Worm (Caenorhabditis elegans) whole organism, L4 larva: Measurements from ENCODE around the gene rpl-11.2.

Experiments used
- D1046.2 ChIP-seq: fragments of 200-800 bp; sonication (Bioruptor generic); IDR thresholded peaks from 2 replicates; pipeline ENCODE4 v1.3.6; 2022; ENCODE audit warnings: missing genetic modification characterization, missing compliant biosample characterization
- F10B5.3 ChIP-seq: sonication (generic microtip); optimal IDR thresholded peaks from 2 replicates; lab custom pipeline; 2016; ENCODE audit warnings: mild to moderate bottlenecking, missing genetic modification characterization, missing compliant biosample characterization
- F44E2.7 ChIP-seq: fragments of 200-800 bp; sonication (Bioruptor generic); IDR thresholded peaks from 2 replicates; pipeline ENCODE4 v2.1.2; 2022; ENCODE audit warnings: missing genetic modification characterization, missing compliant biosample characterization
- T26A8.4 ChIP-seq: fragments of 200-800 bp; sonication (Bioruptor generic); IDR thresholded peaks from 2 replicates; pipeline ENCODE4 v1.3.6; 2022; ENCODE audit warnings: missing genetic modification characterization, missing compliant biosample characterization
- Y105C5A.15 ChIP-seq: fragments of 200-800 bp; sonication (Bioruptor generic); IDR thresholded peaks from 2 replicates; pipeline ENCODE4 v1.3.6; 2022; ENCODE audit warnings: missing genetic modification characterization, missing compliant biosample characterization
- Y75B8A.6 ChIP-seq: fragments of 200-800 bp; sonication (Bioruptor generic); IDR thresholded peaks from 2 replicates; pipeline ENCODE4 v1.3.6; 2022; ENCODE audit warnings: missing genetic modification reagents, missing genetic modification characterization, missing compliant biosample characterization
- ZK337.2 ChIP-seq: fragments of 200-800 bp; sonication (Bioruptor generic); IDR thresholded peaks from 2 replicates; pipeline ENCODE4 v1.3.6; 2022; ENCODE audit warnings: missing genetic modification reagents, missing genetic modification characterization, missing compliant biosample characterization
- ama-1 ChIP-seq: fragments of 150-350 bp; optimal IDR thresholded peaks from 2 replicates; lab custom pipeline; 2014; ENCODE audit warnings: inconsistent platforms, mixed read lengths
- ceh-28 ChIP-seq: fragments of 150-350 bp; optimal IDR thresholded peaks from 2 replicates; lab custom pipeline; 2014; ENCODE audit warnings: missing biosample characterization, missing genetic modification reagents, missing genetic modification characterization
- ceh-82 ChIP-seq: sonication (generic microtip); optimal IDR thresholded peaks from 2 replicates; lab custom pipeline; 2017; ENCODE audit warnings: missing biosample characterization, missing genetic modification characterization
- daf-12 ChIP-seq: fragments of 150-350 bp; optimal IDR thresholded peaks from 2 replicates; lab custom pipeline; 2014; ENCODE audit warnings: missing biosample characterization, missing genetic modification reagents, missing genetic modification characterization
- daf-16 ChIP-seq, 3 experiments: sonication (generic microtip); optimal IDR thresholded peaks; 2 replicates each; lab custom pipeline; 2016 to 2017; ENCODE audit warnings: missing genetic modification characterization in 3 of 3, missing genetic modification reagents in 3 of 3, mild to moderate bottlenecking in 2 of 3, missing compliant biosample characterization in 2 of 3, missing biosample characterization in 1 of 3, moderate library complexity in 1 of 3
- daf-8 ChIP-seq: fragments of 200-800 bp; sonication (Bioruptor generic); IDR thresholded peaks from 2 replicates; pipeline ENCODE4 v1.3.6; 2022; ENCODE audit warnings: missing genetic modification characterization, missing compliant biosample characterization
- dmd-6 ChIP-seq: fragments of 200-800 bp; sonication (Bioruptor generic); IDR thresholded peaks from 2 replicates; pipeline ENCODE4 v1.3.6; 2022; ENCODE audit warnings: missing genetic modification reagents, missing genetic modification characterization, missing compliant biosample characterization
- dmd-9 ChIP-seq: fragments of 200-800 bp; sonication (Bioruptor generic); IDR thresholded peaks from 2 replicates; pipeline ENCODE4 v1.3.6; 2022; ENCODE audit warnings: missing genetic modification reagents, missing genetic modification characterization, missing compliant biosample characterization
- dpl-1 ChIP-seq: fragments of 150-350 bp; optimal IDR thresholded peaks from 2 replicates; lab custom pipeline; 2014; ENCODE audit warnings: missing biosample characterization, missing genetic modification reagents, missing genetic modification characterization
- duxl-1 ChIP-seq: sonication (generic microtip); optimal IDR thresholded peaks from 2 replicates; lab custom pipeline; 2016; ENCODE audit warnings: mild to moderate bottlenecking, missing genetic modification characterization, moderate library complexity, missing compliant biosample characterization; ENCODE audit not compliant: poor library complexity
- dve-1 ChIP-seq: sonication (generic microtip); optimal IDR thresholded peaks from 2 replicates; lab custom pipeline; 2017; ENCODE audit warnings: antibody characterized with exemption, mild to moderate bottlenecking, missing genetic modification characterization, missing compliant biosample characterization; ENCODE audit not compliant: insufficient read depth
- fos-1 ChIP-seq: fragments of 150-350 bp; optimal IDR thresholded peaks from 2 replicates; lab custom pipeline; 2014; ENCODE audit warnings: missing biosample characterization, missing genetic modification characterization
- gei-8 ChIP-seq: fragments of 200-800 bp; sonication (Bioruptor generic); optimal IDR thresholded peaks from 2 replicates; lab custom pipeline; 2018; ENCODE audit warnings: mild to moderate bottlenecking, missing genetic modification characterization, missing compliant biosample characterization
- hif-1 ChIP-seq, 2 experiments: sonication (generic microtip); optimal IDR thresholded peaks; 2 replicates each; lab custom pipeline; 2016 to 2017; ENCODE audit warnings: missing compliant biosample characterization in 2 of 2, missing genetic modification characterization in 2 of 2, missing genetic modification reagents in 2 of 2, missing genotype in 2 of 2, mild to moderate bottlenecking in 1 of 2
- hlh-30 ChIP-seq: sonication (generic microtip); optimal IDR thresholded peaks from 2 replicates; lab custom pipeline; 2017; ENCODE audit warnings: antibody characterized with exemption, mild to moderate bottlenecking, missing genetic modification characterization, missing compliant biosample characterization; ENCODE audit not compliant: insufficient read depth
- hmg-1.1 ChIP-seq: fragments of 200-800 bp; sonication (Bioruptor generic); IDR thresholded peaks from 2 replicates; pipeline ENCODE4 v1.3.6; 2022; ENCODE audit warnings: missing genetic modification reagents, missing genetic modification characterization, missing compliant biosample characterization
- lim-7 ChIP-seq: fragments of 200-800 bp; sonication (Bioruptor generic); IDR thresholded peaks from 2 replicates; pipeline ENCODE4 v1.3.6; 2022; ENCODE audit warnings: missing genetic modification characterization, missing compliant biosample characterization
- lin-1 ChIP-seq: fragments of 200-800 bp; sonication (Bioruptor generic); IDR thresholded peaks from 2 replicates; pipeline ENCODE4 v1.3.6; 2022; ENCODE audit warnings: missing genetic modification reagents, missing genetic modification characterization, missing compliant biosample characterization
- lin-15B ChIP-seq: fragments of 150-350 bp; sonication (generic microtip); optimal IDR thresholded peaks from 3 replicates; lab custom pipeline; 2014; ENCODE audit warnings: missing biosample characterization, missing genetic modification characterization
- lsy-2 ChIP-seq, 2 experiments: fragments of 150-350 bp in 1 of 2; sonication (generic microtip) in 1 of 2; optimal IDR thresholded peaks; 2 replicates each; lab custom pipeline; 2014 to 2017; ENCODE audit warnings: missing biosample characterization in 2 of 2, missing genetic modification characterization in 2 of 2
- madf-5 ChIP-seq, 2 experiments: fragments of 200-800 bp; sonication (Bioruptor generic); IDR thresholded peaks; 2 replicates each; pipeline ENCODE4 v1.3.6; 2022; ENCODE audit warnings: missing compliant biosample characterization in 2 of 2, missing genetic modification characterization in 2 of 2
- madf-9 ChIP-seq: fragments of 200-800 bp; sonication (Bioruptor generic); conservative IDR thresholded peaks from 2 replicates; pipeline ENCODE4 v1.3.6; 2022; ENCODE audit warnings: missing genetic modification reagents, missing genetic modification characterization, missing compliant biosample characterization
- mdl-1 ChIP-seq, 2 experiments: fragments of 150-350 bp in 1 of 2; sonication (generic microtip) in 1 of 2; optimal IDR thresholded peaks; 2 replicates each; lab custom pipeline; 2014 to 2017; ENCODE audit warnings: missing biosample characterization in 2 of 2, missing genetic modification characterization in 2 of 2
- mdt-29 ChIP-seq: fragments of 200-800 bp; sonication (Bioruptor generic); IDR thresholded peaks from 2 replicates; pipeline ENCODE4 v1.3.6; 2022; ENCODE audit warnings: missing genetic modification reagents, missing genetic modification characterization, missing compliant biosample characterization
- nhr-111 ChIP-seq: fragments of 200-800 bp; sonication (Bioruptor generic); optimal IDR thresholded peaks from 2 replicates; lab custom pipeline; 2018; ENCODE audit warnings: mild to moderate bottlenecking, missing genetic modification characterization, missing compliant biosample characterization
- nhr-237 ChIP-seq: sonication (generic microtip); optimal IDR thresholded peaks from 2 replicates; lab custom pipeline; 2017; ENCODE audit warnings: missing biosample characterization, missing genetic modification characterization
- nhr-28 ChIP-seq: fragments of 150-350 bp; optimal IDR thresholded peaks from 2 replicates; lab custom pipeline; 2014; ENCODE audit warnings: missing biosample characterization, missing genetic modification characterization
- nhr-41 ChIP-seq: fragments of 200-800 bp; sonication (Bioruptor generic); IDR thresholded peaks from 2 replicates; pipeline ENCODE4 v1.3.6; 2022; ENCODE audit warnings: missing genetic modification reagents, missing genetic modification characterization, missing compliant biosample characterization
- nhr-48 ChIP-seq: sonication (generic microtip); optimal IDR thresholded peaks from 2 replicates; lab custom pipeline; 2016; ENCODE audit warnings: mild to moderate bottlenecking, missing genetic modification characterization, missing compliant biosample characterization
- nhr-76 ChIP-seq: fragments of 150-350 bp; optimal IDR thresholded peaks from 2 replicates; lab custom pipeline; 2014; ENCODE audit warnings: missing biosample characterization, missing genetic modification characterization
- pha-4 ChIP-seq, 2 experiments: fragments of 150-350 bp in 1 of 2; fragments of 200-800 bp in 1 of 2; sonication (Bioruptor generic) in 1 of 2; IDR thresholded peaks in 1 of 2; optimal IDR thresholded peaks in 1 of 2; 2 replicates each; pipeline versions ENCODE4 v1.3.6 to Lab custom; 2014 to 2022; ENCODE audit warnings: missing genetic modification characterization in 2 of 2, missing genetic modification reagents in 2 of 2, missing biosample characterization in 1 of 2, missing compliant biosample characterization in 1 of 2
- php-3 ChIP-seq: fragments of 200-800 bp; sonication (Bioruptor generic); IDR thresholded peaks from 2 replicates; pipeline ENCODE4 v1.3.6; 2022; ENCODE audit warnings: missing genetic modification reagents, missing genetic modification characterization, missing compliant biosample characterization
- saeg-2 ChIP-seq: fragments of 200-800 bp; sonication (Bioruptor generic); IDR thresholded peaks from 2 replicates; pipeline ENCODE4 v1.3.6; 2022; ENCODE audit warnings: missing genetic modification reagents, missing genetic modification characterization, missing compliant biosample characterization
- skn-1 ChIP-seq: fragments of 150-350 bp; optimal IDR thresholded peaks from 2 replicates; lab custom pipeline; 2014; ENCODE audit warnings: missing biosample characterization, missing genetic modification characterization
- spr-3 ChIP-seq: fragments of 200-800 bp; sonication (Bioruptor generic); optimal IDR thresholded peaks from 2 replicates; lab custom pipeline; 2018; ENCODE audit warnings: mild to moderate bottlenecking, missing genetic modification characterization, missing compliant biosample characterization
- unc-39 ChIP-seq: sonication (generic microtip); optimal IDR thresholded peaks from 2 replicates; lab custom pipeline; 2017; ENCODE audit warnings: missing biosample characterization, missing genetic modification characterization
- unc-62 ChIP-seq, 3 experiments: fragments of 150-350 bp in 1 of 3; sonication (generic microtip); optimal IDR thresholded peaks in 2 of 3; peaks in 1 of 3; 1 replicate in 1 of 3; 2 replicates in 2 of 3; lab custom pipeline; 2014 to 2017; ENCODE audit warnings: missing biosample characterization in 3 of 3, missing genetic modification characterization in 3 of 3, missing genetic modification reagents in 3 of 3, missing genotype in 1 of 3
- vab-7 ChIP-seq: fragments of 200-800 bp; sonication (Bioruptor generic); IDR thresholded peaks from 2 replicates; pipeline ENCODE4 v1.3.6; 2022; ENCODE audit warnings: missing genetic modification reagents, missing genetic modification characterization, missing compliant biosample characterization
- zfp-2 ChIP-seq: sonication (generic microtip); optimal IDR thresholded peaks from 2 replicates; lab custom pipeline; 2016; ENCODE audit warnings: mild to moderate bottlenecking, missing genetic modification characterization, missing compliant biosample characterization
- zip-2 ChIP-seq: fragments of 150-350 bp; optimal IDR thresholded peaks from 2 replicates; lab custom pipeline; 2014; ENCODE audit warnings: missing biosample characterization, missing genetic modification characterization

rpl-11.2 gene

ce11 chrX:2237438-2237961 lies 4.9 kb downstream of the rpl-11.2 start, which contains the start of gene vha-15 (continued):
- TF ChIP-seq mdl-1 (tag; optimal IDR thresholded peaks at IDR 0.05; lab: Kevin White, UChicago) (peak in 1 of 2 experiments; percentile 60), ceh-82 (tag; lab: Kevin White, UChicago) (no peak), lin-1 (GFP tag; lab: Robert Waterston, UW) (no peak), dpl-1 (GFP tag; lab: Kevin White, UChicago) (peak; percentile 58), dve-1 (tag; lab: Kevin White, UChicago) (peak; percentile 80), nhr-28 (tag; lab: Kevin White, UChicago) (peak; percentile 71), hmg-1.1 (GFP tag; lab: Robert Waterston, UW) (peak; percentile 78), dmd-6 (GFP tag; lab: Robert Waterston, UW) (peak; percentile 66), php-3 (GFP tag; lab: Robert Waterston, UW) (no peak), daf-8 (no peak), zfp-2 (tag; lab: Kevin White, UChicago) (peak; percentile 4), F10B5.3 (tag; lab: Kevin White, UChicago) (no peak), T26A8.4 (no peak), lim-7 (no peak), Y75B8A.6 (GFP tag; lab: Robert Waterston, UW) (no peak), F44E2.7 (GFP tag; lab: Robert Waterston, UW) (no peak), ceh-28 (peak; percentile 65), lin-15B (no peak), lsy-2 (tag; optimal IDR thresholded peaks at IDR 0.05; lab: Kevin White, UChicago) (peak; percentile 86 to 93), duxl-1 (tag; lab: Kevin White, UChicago) (peak; percentile 51), nhr-76 (tag; lab: Kevin White, UChicago) (no peak)
- TF ChIP-seq, all 104 proteins: peak for 30

- TF ChIP-seq skn-1 (tag; lab: Kevin White, UChicago) (no peak), dmd-9 (GFP tag; lab: Robert Waterston, UW) (no peak), spr-3 (GFP tag; lab: Kevin White, UChicago) (no peak), ama-1 (no peak), dpl-1 (GFP tag; lab: Kevin White, UChicago) (peak; percentile 33), pha-4 (GFP tag; IDR thresholded peaks at IDR 0.05; lab: Robert Waterston, UW) (no peak), pha-4 (tag; optimal IDR thresholded peaks at IDR 0.05; lab: Kevin White, UChicago) (no peak), unc-39 (no peak), nhr-28 (tag; lab: Kevin White, UChicago) (peak; percentile 10), daf-16 (GFP tag; optimal IDR thresholded peaks at IDR 0.05; lab: Kevin White, UChicago) (no peak), daf-16 (tag; optimal IDR thresholded peaks at IDR 0.05; lab: Kevin White, UChicago) (peak; percentile 52), vab-7 (GFP tag; lab: Robert Waterston, UW) (no peak), fos-1 (tag; lab: Kevin White, UChicago) (no peak), duxl-1 (tag; lab: Kevin White, UChicago) (no peak), madf-5 (GFP tag; IDR thresholded peaks at IDR 0.05; lab: Robert Waterston, UW) (no peak), unc-62 (GFP tag; optimal IDR thresholded peaks at IDR 0.05 in 1 of 2; lab: Kevin White, UChicago) (no peak), unc-62 (tag; optimal IDR thresholded peaks at IDR 0.05; lab: Kevin White, UChicago) (no peak), hif-1 (tag; optimal IDR thresholded peaks at IDR 0.05; lab: Kevin White, UChicago) (no peak), F10B5.3 (tag; lab: Kevin White, UChicago) (no peak), ZK337.2 (GFP tag; lab: Robert Waterston, UW) (no peak), Y75B8A.6 (GFP tag; lab: Robert Waterston, UW) (no peak), nhr-111 (GFP tag; lab: Kevin White, UChicago) (no peak), madf-9 (GFP tag; lab: Robert Waterston, UW) (no peak), nhr-237 (tag; lab: Kevin White, UChicago) (no peak), D1046.2 (GFP tag; lab: Robert Waterston, UW) (no peak), hmg-1.1 (GFP tag; lab: Robert Waterston, UW) (no peak; the same call in 1 of the 2 replicates), ceh-28 (no peak), nhr-41 (GFP tag; lab: Robert Waterston, UW) (no peak), F44E2.7 (GFP tag; lab: Robert Waterston, UW) (no peak), nhr-48 (tag; lab: Kevin White, UChicago) (no peak), saeg-2 (GFP tag; lab: Robert Waterston, UW) (no peak), mdt-29 (GFP tag; lab: Robert Waterston, UW) (no peak), gei-8 (GFP tag; lab: Kevin White, UChicago) (no peak), Y105C5A.15 (no peak), daf-12 (tag; lab: Kevin White, UChicago) (no peak), zip-2 (tag; lab: Kevin White, UChicago) (no peak), hlh-30 (peak; percentile 77)
Measured at ce11 chrX:2233929-2234328, 8.5 kb downstream of the rpl-11.2 start, which contains the start of gene T14F9.2. TSS of gene T14F9.2 (plus strand) at chrX:2234324.
